Fruit fly (Drosophila melanogaster) whole organism, prepupa: ENCODE data around the gene CG3942.

ENCODE experiments used
- CG16779 ChIP-seq: fragments of 200-800 bp; sonication (Bioruptor generic); optimal IDR thresholded peaks from 3 replicates; lab custom pipeline; 2017; ENCODE audit warnings: missing biosample characterization, mild to moderate bottlenecking, missing genetic modification characterization
- CG6808 ChIP-seq: fragments of 200-800 bp; sonication (Bioruptor generic); optimal IDR thresholded peaks from 3 replicates; lab custom pipeline; 2017; ENCODE audit warnings: missing biosample characterization, missing genetic modification characterization, mild to moderate bottlenecking, moderate library complexity, missing genetic modification reagents
- CG6854 ChIP-seq: fragments of 200-800 bp; sonication (Bioruptor generic); optimal IDR thresholded peaks from 2 replicates; lab custom pipeline; 2017; ENCODE audit warnings: missing biosample characterization, mild to moderate bottlenecking, missing genetic modification characterization
- CG7368 ChIP-seq: fragments of 200-800 bp; sonication (Bioruptor generic); optimal IDR thresholded peaks from 3 replicates; lab custom pipeline; 2016; ENCODE audit warnings: missing biosample characterization, missing genetic modification characterization
- CG8319 ChIP-seq: fragments of 200-800 bp; sonication (Bioruptor generic); optimal IDR thresholded peaks from 3 replicates; lab custom pipeline; 2016; ENCODE audit warnings: missing biosample characterization, missing genetic modification characterization
- Hr39 ChIP-seq: fragments of 200-800 bp; sonication (Bioruptor generic); optimal IDR thresholded peaks from 2 replicates; lab custom pipeline; 2016; ENCODE audit warnings: missing biosample characterization, missing genetic modification characterization
- Met ChIP-seq: fragments of 200-800 bp; sonication (Bioruptor generic); optimal IDR thresholded peaks from 3 replicates; lab custom pipeline; 2016; ENCODE audit warnings: missing biosample characterization, missing genetic modification characterization
- OdsH ChIP-seq: fragments of 200-800 bp; sonication (Bioruptor generic); optimal IDR thresholded peaks from 3 replicates; lab custom pipeline; 2016; ENCODE audit warnings: missing biosample characterization, missing genetic modification characterization
- topi ChIP-seq: fragments of 200-800 bp; sonication (Bioruptor generic); optimal IDR thresholded peaks from 3 replicates; lab custom pipeline; 2016; ENCODE audit warnings: missing biosample characterization, missing genetic modification characterization

DNA sequence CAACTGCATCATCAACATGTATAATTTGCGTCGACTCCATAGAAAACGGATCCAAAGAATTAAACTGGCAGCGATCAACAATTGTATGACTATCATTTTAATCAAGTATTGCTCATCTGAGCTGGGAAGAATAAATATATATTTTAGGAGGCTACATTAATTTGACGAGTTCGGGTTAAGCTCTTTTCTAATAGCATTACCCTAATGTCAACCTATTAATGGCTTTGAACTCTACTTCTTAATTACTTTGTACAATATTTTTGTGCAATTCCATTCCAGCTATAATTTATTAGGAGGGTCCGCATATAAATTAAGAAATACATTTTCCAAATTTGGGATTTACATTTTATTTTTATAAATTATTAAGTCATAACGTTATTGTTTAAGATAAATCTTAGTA, 17.2 kb upstream of the CG3942 start, which contains the start of gene Cyp313a2:
- no peak for TF ChIP-seq Met
- no peak for TF ChIP-seq CG7368 (GFP tag; lab: Kevin White, UChicago)
- no peak for TF ChIP-seq OdsH
- no peak for TF ChIP-seq Hr39 (GFP tag; lab: Kevin White, UChicago)
- no peak for TF ChIP-seq CG8319
- TF ChIP-seq CG6808 (GFP tag; lab: Kevin White, UChicago): no peak
- no peak for TF ChIP-seq topi (GFP tag; lab: Kevin White, UChicago)
- TF ChIP-seq CG16779 (tag; lab: Kevin White, UChicago): no peak
- no peak for TF ChIP-seq CG6854 (GFP tag; lab: Kevin White, UChicago)
